Fruit fly (Drosophila melanogaster) whole organism, adult: Measurements from ENCODE around the gene CG32373.

Source experiments
- CG12768 ChIP-seq: fragments of 200-800 bp; sonication (Bioruptor generic); optimal IDR thresholded peaks from 2 replicates; lab custom pipeline; 2017; ENCODE audit warnings: missing biosample characterization, missing genetic modification characterization, mild to moderate bottlenecking, moderate library complexity, missing genetic modification reagents
- CG1620 ChIP-seq: fragments of 200-800 bp; sonication (Bioruptor generic); optimal IDR thresholded peaks from 2 replicates; lab custom pipeline; 2016; ENCODE audit warnings: missing biosample characterization, missing genetic modification characterization
- CG7045 ChIP-seq: fragments of 200-800 bp; sonication (Bioruptor generic); optimal IDR thresholded peaks from 2 replicates; lab custom pipeline; 2017; ENCODE audit warnings: missing biosample characterization, mild to moderate bottlenecking, missing genetic modification characterization
- CG7101 ChIP-seq: fragments of 200-800 bp; sonication (Bioruptor generic); optimal IDR thresholded peaks from 2 replicates; lab custom pipeline; 2018; ENCODE audit warnings: missing biosample characterization, mild to moderate bottlenecking, missing genetic modification characterization, moderate library complexity
- Clk ChIP-seq: fragments of 200-800 bp; sonication (Bioruptor generic); optimal IDR thresholded peaks from 2 replicates; lab custom pipeline; 2017; ENCODE audit warnings: missing biosample characterization, missing genetic modification characterization
- bab1 ChIP-seq: fragments of 200-800 bp; sonication (Bioruptor generic); optimal IDR thresholded peaks from 3 replicates; lab custom pipeline; 2019; ENCODE audit warnings: missing biosample characterization, mild to moderate bottlenecking, missing genetic modification characterization, moderate library complexity
- pad ChIP-seq: fragments of 200-800 bp; sonication (Bioruptor generic); optimal IDR thresholded peaks from 3 replicates; lab custom pipeline; 2017; ENCODE audit warnings: missing biosample characterization, missing genetic modification characterization, mild to moderate bottlenecking, moderate library complexity, missing genetic modification reagents
- tj ChIP-seq: fragments of 200-800 bp; sonication (Bioruptor generic); optimal IDR thresholded peaks from 3 replicates; lab custom pipeline; 2017; ENCODE audit warnings: missing biosample characterization, mild to moderate bottlenecking, missing genetic modification characterization, moderate library complexity
- toe ChIP-seq: fragments of 200-800 bp; sonication (Bioruptor generic); optimal IDR thresholded peaks from 2 replicates; lab custom pipeline; 2016; ENCODE audit warnings: missing biosample characterization, missing genetic modification characterization

- TF ChIP-seq tj: no peak
- no peak for TF ChIP-seq CG12768 (GFP tag; lab: Kevin White, UChicago)
- no peak for TF ChIP-seq CG7045 (GFP tag; lab: Kevin White, UChicago)
- TF ChIP-seq pad (GFP tag; lab: Kevin White, UChicago): no peak
- no peak for TF ChIP-seq toe (GFP tag; lab: Kevin White, UChicago)
- no peak for TF ChIP-seq CG1620
- no peak for TF ChIP-seq Clk (GFP tag; lab: Kevin White, UChicago)
- no peak for TF ChIP-seq bab1 (GFP tag; lab: Kevin White, UChicago)
- TF ChIP-seq CG7101 (tag; lab: Kevin White, UChicago): no peak
Observed at dm6 chr3L:7747044-7747443, 96.7 kb downstream of the CG32373 start, which contains the start of gene CG13685.
